Worm (Caenorhabditis elegans): ENCODE measurements around the gene col-142.

ce11 chrV:6821509-6821908, 9.5 kb upstream of the col-142 start, which contains the start of gene T15B7.8:
- TF ChIP-seq ama-1 (optimal IDR thresholded peaks at IDR 0.05) = no peak
- no peak for TF ChIP-seq ceh-13 (GFP tag; optimal IDR thresholded peaks at IDR 0.05)
- TF ChIP-seq hmg-4 (GFP tag; optimal IDR thresholded peaks at IDR 0.05) = no peak
- no peak for TF ChIP-seq B0310.2 (tag; optimal IDR thresholded peaks at IDR 0.05)
- TF ChIP-seq F13C5.2 (tag; optimal IDR thresholded peaks at IDR 0.05) = no peak
- no peak for TF ChIP-seq tbx-37 (GFP tag; conservative IDR thresholded peaks at IDR 0.05)
- TF ChIP-seq ets-7 (tag; optimal IDR thresholded peaks at IDR 0.05) = no peak
- TF ChIP-seq pes-1 (GFP tag; IDR thresholded peaks at IDR 0.05) = no peak
- TF ChIP-seq scrt-1 (GFP tag; IDR thresholded peaks at IDR 0.05) = no peak
- no peak for TF ChIP-seq hnd-1 (tag; optimal IDR thresholded peaks at IDR 0.05)
- TF ChIP-seq flt-1 (GFP tag; IDR thresholded peaks at IDR 0.05) = no peak
